Worm (Caenorhabditis elegans) whole organism, early embryonic: ENCODE measurements around the gene glo-4.

Experiments used
- ama-1 ChIP-seq: fragments of 150-350 bp; optimal IDR thresholded peaks from 2 replicates; lab custom pipeline; 2014
- ceh-13 ChIP-seq: fragments of 200-800 bp; sonication (Bioruptor generic); optimal IDR thresholded peaks from 2 replicates; lab custom pipeline; 2018; ENCODE audit warnings: mild to moderate bottlenecking, missing genetic modification characterization, missing compliant biosample characterization
- hnd-1 ChIP-seq: sonication (generic microtip); optimal IDR thresholded peaks from 2 replicates; lab custom pipeline; 2016; ENCODE audit warnings: missing genetic modification characterization, missing compliant biosample characterization

DNA sequence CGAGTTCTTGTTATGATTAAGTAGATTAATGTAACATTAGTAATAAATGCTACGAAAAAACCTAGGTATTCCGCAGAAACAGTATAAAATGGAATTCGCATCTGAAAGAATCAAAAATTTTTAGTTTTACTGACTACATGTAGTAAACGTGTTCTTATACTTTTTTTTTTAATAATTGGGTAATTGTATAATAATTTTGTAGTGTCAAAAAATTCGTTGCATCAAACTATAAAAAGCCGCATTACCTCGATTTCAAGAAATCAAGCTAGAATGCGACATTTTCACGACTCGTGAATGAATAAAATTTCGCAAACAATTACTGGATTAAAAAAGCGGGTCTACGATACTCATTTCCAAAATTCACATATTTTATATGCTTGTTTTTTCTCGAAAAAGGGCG, 6.2 kb upstream of the glo-4 start, which contains the start of gene str-94:
- TF ChIP-seq ceh-13 (GFP tag; lab: Kevin White, UChicago) (no peak), ama-1 (lab: Kevin White, UChicago) (no peak), hnd-1 (tag; lab: Kevin White, UChicago) (no peak)
